Fruit fly (Drosophila melanogaster) whole organism, pupa: Measurements from ENCODE around the gene CG13962.

Experiments used
- CG13204 ChIP-seq: fragments of 200-800 bp; sonication (Bioruptor generic); optimal IDR thresholded peaks from 2 replicates; lab custom pipeline; 2018; ENCODE audit warnings: missing biosample characterization, mild to moderate bottlenecking, missing genetic modification characterization, moderate library complexity
- CG17806 ChIP-seq: fragments of 200-800 bp; sonication (Bioruptor generic); optimal IDR thresholded peaks from 2 replicates; lab custom pipeline; 2018; ENCODE audit warnings: missing biosample characterization, mild to moderate bottlenecking, missing genetic modification characterization, moderate library complexity
- CG34367 ChIP-seq: fragments of 200-800 bp; sonication (Bioruptor generic); optimal IDR thresholded peaks from 2 replicates; lab custom pipeline; 2018; ENCODE audit warnings: missing biosample characterization, mild to moderate bottlenecking, missing genetic modification characterization
- CG8159 ChIP-seq: fragments of 200-800 bp; sonication (Bioruptor generic); optimal IDR thresholded peaks from 3 replicates; lab custom pipeline; 2018; ENCODE audit warnings: missing biosample characterization, mild to moderate bottlenecking, missing genetic modification characterization, moderate library complexity
- CG8301 ChIP-seq: fragments of 200-800 bp; sonication (Bioruptor generic); optimal IDR thresholded peaks from 2 replicates; lab custom pipeline; 2018; ENCODE audit warnings: missing biosample characterization, mild to moderate bottlenecking, missing genetic modification characterization
- CG9948 ChIP-seq: fragments of 200-800 bp; sonication (Bioruptor generic); optimal IDR thresholded peaks from 2 replicates; lab custom pipeline; 2018; ENCODE audit warnings: missing biosample characterization, mild to moderate bottlenecking, missing genetic modification characterization, moderate library complexity
- fd96Ca ChIP-seq: fragments of 200-800 bp; sonication (Bioruptor generic); IDR thresholded peaks from 3 replicates; pipeline ENCODE4 v1.3.6; 2022; ENCODE audit warnings: missing biosample characterization, missing genetic modification characterization
- gl ChIP-seq: fragments of 200-800 bp; sonication (Bioruptor generic); optimal IDR thresholded peaks from 2 replicates; lab custom pipeline; 2018; ENCODE audit warnings: missing biosample characterization, mild to moderate bottlenecking, missing genetic modification characterization

dm6 chr2L:19824290-19824689 lies 10.0 kb upstream of the CG13962 start:
- no peak for TF ChIP-seq CG8159 (tag; lab: Kevin White, UChicago)
- TF ChIP-seq fd96Ca (GFP tag; lab: Robert Waterston, UW): no peak
- no peak for TF ChIP-seq CG17806 (tag; lab: Kevin White, UChicago)
- no peak for TF ChIP-seq CG13204 (GFP tag; lab: Kevin White, UChicago)
- no peak for TF ChIP-seq CG8301 (tag; lab: Kevin White, UChicago)
- TF ChIP-seq CG9948 (tag; lab: Kevin White, UChicago): no peak
- no peak for TF ChIP-seq gl (tag; lab: Kevin White, UChicago)
- TF ChIP-seq CG34367 (tag; lab: Kevin White, UChicago): no peak
